Fruit fly (Drosophila melanogaster): ENCODE measurements around the gene Ctl1.
A peak's percentile ranks its signal among the peaks of the same experiment; 100 is the strongest.

The Ctl1 gene

DNA sequence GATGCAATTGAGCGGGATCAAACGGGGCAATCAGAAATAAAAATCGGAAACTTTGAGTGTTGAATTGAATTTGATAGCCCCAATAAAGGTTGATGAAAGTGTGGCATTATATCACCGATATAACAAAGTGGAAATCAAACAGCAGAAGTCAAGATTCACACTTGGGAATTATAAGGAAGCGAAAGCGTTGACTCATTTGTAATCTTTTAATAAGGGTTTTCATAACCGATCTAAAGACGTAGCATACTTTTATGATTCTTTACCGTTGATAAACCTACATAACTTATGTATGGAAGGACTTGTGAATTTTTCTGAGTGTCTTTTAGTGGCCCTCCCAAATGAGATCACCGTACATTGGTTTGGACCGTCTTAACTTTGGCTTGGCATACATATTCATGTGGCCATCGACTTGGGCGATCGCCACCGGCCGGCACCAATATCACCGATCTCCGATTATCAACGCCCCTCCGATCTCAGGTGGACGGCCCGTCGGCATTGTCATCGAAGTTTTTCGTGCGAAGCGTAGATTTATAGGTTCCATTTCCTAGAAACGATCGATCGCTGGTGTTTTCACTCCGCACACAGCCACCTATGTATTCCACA lies 48.3 kb upstream of the Ctl1 start:
- TF ChIP-seq Dif (GFP tag; optimal IDR thresholded peaks at IDR 0.05; ENCODE audit: partially characterized antibody) (no peak), pan (optimal IDR thresholded peaks at IDR 0.05) (no peak), dl (GFP tag; optimal IDR thresholded peaks at IDR 0.05; ENCODE audit: insufficient read depth in 1 of 2, partially characterized antibody in 2 of 2) (no peak)

- TF ChIP-seq psq (GFP tag; optimal IDR thresholded peaks at IDR 0.05) (peak; percentile 45), Hr83 (GFP tag; optimal IDR thresholded peaks at IDR 0.05; ENCODE audit: poor library complexity, severe bottlenecking) (no peak), dmrt93B (GFP tag; optimal IDR thresholded peaks at IDR 0.05) (no peak), Dif (GFP tag; optimal IDR thresholded peaks at IDR 0.05; ENCODE audit: partially characterized antibody) (no peak), dsf (GFP tag; optimal IDR thresholded peaks at IDR 0.05; ENCODE audit: borderline replicate concordance) (no peak), HLH106 (tag; optimal IDR thresholded peaks at IDR 0.05) (peak; percentile 40), rgr (GFP tag; optimal IDR thresholded peaks at IDR 0.05) (peak; percentile 58), brk (GFP tag; optimal IDR thresholded peaks at IDR 0.05) (no peak), CG32264 (GFP tag; optimal IDR thresholded peaks at IDR 0.05) (peak; percentile 8), h (GFP tag; optimal IDR thresholded peaks at IDR 0.05) (peak; percentile 76), dl (GFP tag; optimal IDR thresholded peaks at IDR 0.05; ENCODE audit: insufficient read depth in 1 of 2, partially characterized antibody in 2 of 2) (no peak), Mio (GFP tag; optimal IDR thresholded peaks at IDR 0.05) (no peak), foxo (GFP tag; optimal IDR thresholded peaks at IDR 0.05) (peak in 1 of 2 experiments; percentile 60), Sp1 (GFP tag; optimal IDR thresholded peaks at IDR 0.05) (peak; percentile 43), tai (GFP tag; optimal IDR thresholded peaks at IDR 0.05) (no peak), sv (GFP tag; optimal IDR thresholded peaks at IDR 0.05) (peak; percentile 86), Jra (GFP tag; optimal IDR thresholded peaks at IDR 0.05) (no peak), ey (GFP tag; optimal IDR thresholded peaks at IDR 0.05) (peak; percentile 69), jim (GFP tag; optimal IDR thresholded peaks at IDR 0.05) (no peak), lola (GFP tag; optimal IDR thresholded peaks at IDR 0.05) (no peak), N (GFP tag; optimal IDR thresholded peaks at IDR 0.05) (no peak), Abd-B (GFP tag; optimal IDR thresholded peaks at IDR 0.05) (no peak), Rel (GFP tag; optimal IDR thresholded peaks at IDR 0.05) (no peak), Rel (tag; optimal IDR thresholded peaks at IDR 0.05) (no peak), Hnf4 (GFP tag; optimal IDR thresholded peaks at IDR 0.05) (peak; percentile 49), pan (optimal IDR thresholded peaks at IDR 0.05) (no peak), CrebA (GFP tag; optimal IDR thresholded peaks at IDR 0.05; ENCODE audit: borderline replicate concordance) (no peak), Dfd (GFP tag; optimal IDR thresholded peaks at IDR 0.05) (no peak), Vsx2 (GFP tag; optimal IDR thresholded peaks at IDR 0.05; ENCODE audit: partially characterized antibody) (no peak), CG9705 (GFP tag; optimal IDR thresholded peaks at IDR 0.05) (no peak), Hr78 (GFP tag; optimal IDR thresholded peaks at IDR 0.05) (no peak), Myc (optimal IDR thresholded peaks at IDR 0.05) (no peak), sage (GFP tag; optimal IDR thresholded peaks at IDR 0.05) (no peak), OdsH (GFP tag; optimal IDR thresholded peaks at IDR 0.05) (peak; percentile 41), br (GFP tag; optimal IDR thresholded peaks at IDR 0.05) (peak; percentile 62), woc (GFP tag; optimal IDR thresholded peaks at IDR 0.05) (peak; percentile 10), fru (GFP tag; optimal IDR thresholded peaks at IDR 0.05) (peak; percentile 71), GATAd (GFP tag; optimal IDR thresholded peaks at IDR 0.05) (no peak), usp (GFP tag; optimal IDR thresholded peaks at IDR 0.05) (no peak)
Observed at dm6 chr3L:4230357-4230901, 47.3 kb upstream of the Ctl1 start.
